Worm (Caenorhabditis elegans) whole organism, early embryonic: Measurements from ENCODE around the gene idpc-4.

Source experiments
- B0310.2 ChIP-seq: sonication (generic microtip); optimal IDR thresholded peaks from 2 replicates; lab custom pipeline; 2016; ENCODE audit warnings: mild to moderate bottlenecking, missing genetic modification characterization, missing compliant biosample characterization
- F13C5.2 ChIP-seq: sonication (generic microtip); optimal IDR thresholded peaks from 2 replicates; lab custom pipeline; 2017; ENCODE audit warnings: mild to moderate bottlenecking, missing genetic modification characterization, inconsistent platforms, missing compliant biosample characterization
- aly-1 ChIP-seq: sonication (generic microtip); optimal IDR thresholded peaks from 2 replicates; lab custom pipeline; 2016; ENCODE audit warnings: missing genetic modification characterization, missing compliant biosample characterization
- ama-1 ChIP-seq: fragments of 150-350 bp; optimal IDR thresholded peaks from 2 replicates; lab custom pipeline; 2014
- ceh-13 ChIP-seq: fragments of 200-800 bp; sonication (Bioruptor generic); optimal IDR thresholded peaks from 2 replicates; lab custom pipeline; 2018; ENCODE audit warnings: mild to moderate bottlenecking, missing genetic modification characterization, missing compliant biosample characterization
- ceh-36 ChIP-seq: sonication (generic microtip); optimal IDR thresholded peaks from 2 replicates; lab custom pipeline; 2016; ENCODE audit warnings: missing genetic modification characterization, inconsistent platforms, missing compliant biosample characterization
- ets-7 ChIP-seq: sonication (generic microtip); optimal IDR thresholded peaks from 2 replicates; lab custom pipeline; 2016; ENCODE audit warnings: missing genotype, missing genetic modification characterization, missing compliant biosample characterization
- flt-1 ChIP-seq: fragments of 200-800 bp; sonication (Bioruptor generic); IDR thresholded peaks from 2 replicates; pipeline ENCODE4 v1.3.6; 2022; ENCODE audit warnings: missing genetic modification characterization, missing compliant biosample characterization
- hmbx-1 ChIP-seq: sonication (generic microtip); optimal IDR thresholded peaks from 2 replicates; lab custom pipeline; 2016; ENCODE audit warnings: mild to moderate bottlenecking, missing genetic modification characterization, missing compliant biosample characterization
- hmg-4 ChIP-seq: fragments of 200-800 bp; sonication (Bioruptor generic); optimal IDR thresholded peaks from 2 replicates; lab custom pipeline; 2018; ENCODE audit warnings: mild to moderate bottlenecking, missing genetic modification characterization, missing compliant biosample characterization
- hnd-1 ChIP-seq: sonication (generic microtip); optimal IDR thresholded peaks from 2 replicates; lab custom pipeline; 2016; ENCODE audit warnings: missing genetic modification characterization, missing compliant biosample characterization
- pes-1 ChIP-seq: fragments of 200-800 bp; sonication (Bioruptor generic); IDR thresholded peaks from 2 replicates; pipeline ENCODE4 v1.3.6; 2022; ENCODE audit warnings: missing genetic modification reagents, missing genetic modification characterization, missing compliant biosample characterization
- scrt-1 ChIP-seq: fragments of 200-800 bp; sonication (Bioruptor generic); IDR thresholded peaks from 2 replicates; pipeline ENCODE4 v1.3.6; 2022; ENCODE audit warnings: missing genetic modification characterization, missing compliant biosample characterization
- sea-1 ChIP-seq: fragments of 200-800 bp; sonication (Bioruptor generic); conservative IDR thresholded peaks from 2 replicates; pipeline ENCODE4 v1.3.6; 2022; ENCODE audit warnings: missing genetic modification characterization, missing compliant biosample characterization
- tbx-11 ChIP-seq: fragments of 200-800 bp; sonication (Bioruptor generic); IDR thresholded peaks from 2 replicates; pipeline ENCODE4 v1.3.6; 2022; ENCODE audit warnings: missing genetic modification characterization, missing compliant biosample characterization
- tbx-37 ChIP-seq: fragments of 200-800 bp; sonication (Bioruptor generic); conservative IDR thresholded peaks from 2 replicates; pipeline ENCODE4 v1.3.6; 2022; ENCODE audit warnings: missing genetic modification reagents, missing genetic modification characterization, missing compliant biosample characterization
- tra-4 ChIP-seq: sonication (generic microtip); optimal IDR thresholded peaks from 2 replicates; lab custom pipeline; 2017; ENCODE audit warnings: missing genetic modification characterization, missing compliant biosample characterization

idpc-4 gene

ce11 chrV:9654154-9654805 lies 29.1 kb downstream of the idpc-4 start, which contains the start of gene cyp-29A4:
Gene cyp-29A4, plus strand, starts transcription at chrV:9654755.
- TF ChIP-seq B0310.2 (tag; lab: Kevin White, UChicago) (no peak), F13C5.2 (no peak), ama-1 (lab: Kevin White, UChicago) (no peak)

ce11 chrV:9661514-9661913 lies 36.3 kb downstream of the idpc-4 start, which contains the start of gene pitr-4:
Gene pitr-4, minus strand, starts transcription at chrV:9661614.
- TF ChIP-seq tbx-11 (GFP tag; lab: Robert Waterston, UW) (no peak), hmbx-1 (tag; lab: Kevin White, UChicago) (no peak), ceh-13 (GFP tag; lab: Kevin White, UChicago) (no peak), ceh-36 (tag; lab: Kevin White, UChicago) (no peak), hnd-1 (tag; lab: Kevin White, UChicago) (no peak), flt-1 (GFP tag; lab: Robert Waterston, UW) (no peak), B0310.2 (tag; lab: Kevin White, UChicago) (no peak), sea-1 (GFP tag; lab: Robert Waterston, UW) (no peak), hmg-4 (no peak), ets-7 (tag; lab: Kevin White, UChicago) (no peak), ama-1 (lab: Kevin White, UChicago) (no peak)

ce11 chrV:9663948-9664347 lies 38.7 kb downstream of the idpc-4 start:
- TF ChIP-seq hmbx-1 (tag; lab: Kevin White, UChicago) (no peak), hnd-1 (tag; lab: Kevin White, UChicago) (no peak), aly-1 (tag; lab: Kevin White, UChicago) (no peak), F13C5.2 (no peak), sea-1 (GFP tag; lab: Robert Waterston, UW) (no peak), hmg-4 (no peak), tra-4 (no peak), pes-1 (GFP tag; lab: Robert Waterston, UW) (no peak), ceh-36 (tag; lab: Kevin White, UChicago) (no peak), scrt-1 (GFP tag; lab: Robert Waterston, UW) (no peak), B0310.2 (tag; lab: Kevin White, UChicago) (no peak), ets-7 (tag; lab: Kevin White, UChicago) (no peak), tbx-37 (GFP tag; lab: Robert Waterston, UW) (no peak), flt-1 (GFP tag; lab: Robert Waterston, UW) (no peak), ceh-13 (GFP tag; lab: Kevin White, UChicago) (no peak), ama-1 (lab: Kevin White, UChicago) (no peak), tbx-11 (GFP tag; lab: Robert Waterston, UW) (no peak)

- TF ChIP-seq tbx-37 (GFP tag; lab: Robert Waterston, UW), result no peak
- no peak for TF ChIP-seq scrt-1 (GFP tag; lab: Robert Waterston, UW)
- no peak for TF ChIP-seq ceh-13 (GFP tag; lab: Kevin White, UChicago)
- no peak for TF ChIP-seq aly-1 (tag; lab: Kevin White, UChicago)
- no peak for TF ChIP-seq tra-4
- TF ChIP-seq B0310.2 (tag; lab: Kevin White, UChicago), result no peak
- TF ChIP-seq flt-1 (GFP tag; lab: Robert Waterston, UW), result no peak
- no peak for TF ChIP-seq ets-7 (tag; lab: Kevin White, UChicago)
- TF ChIP-seq hnd-1 (tag; lab: Kevin White, UChicago), result no peak
- no peak for TF ChIP-seq ceh-36 (tag; lab: Kevin White, UChicago)
- TF ChIP-seq pes-1 (GFP tag; lab: Robert Waterston, UW), result no peak
- TF ChIP-seq hmg-4, result no peak
- TF ChIP-seq F13C5.2, result no peak
- no peak for TF ChIP-seq hmbx-1 (tag; lab: Kevin White, UChicago)
- no peak for TF ChIP-seq ama-1 (lab: Kevin White, UChicago)
- no peak for TF ChIP-seq sea-1 (GFP tag; lab: Robert Waterston, UW)
Observed at ce11 chrV:9664620-9665019, 39.4 kb downstream of the idpc-4 start.

- no peak for TF ChIP-seq aly-1 (tag; lab: Kevin White, UChicago)
- TF ChIP-seq hnd-1 (tag; lab: Kevin White, UChicago), result no peak
- no peak for TF ChIP-seq ceh-13 (GFP tag; lab: Kevin White, UChicago)
- no peak for TF ChIP-seq ceh-36 (tag; lab: Kevin White, UChicago)
- TF ChIP-seq tra-4, result no peak
- TF ChIP-seq pes-1 (GFP tag; lab: Robert Waterston, UW), result no peak
- no peak for TF ChIP-seq sea-1 (GFP tag; lab: Robert Waterston, UW)
- no peak for TF ChIP-seq tbx-37 (GFP tag; lab: Robert Waterston, UW)
- no peak for TF ChIP-seq hmbx-1 (tag; lab: Kevin White, UChicago)
- no peak for TF ChIP-seq ets-7 (tag; lab: Kevin White, UChicago)
- TF ChIP-seq flt-1 (GFP tag; lab: Robert Waterston, UW), result no peak
- TF ChIP-seq scrt-1 (GFP tag; lab: Robert Waterston, UW), result no peak
- no peak for TF ChIP-seq B0310.2 (tag; lab: Kevin White, UChicago)
- TF ChIP-seq F13C5.2, result no peak
- no peak for TF ChIP-seq tbx-11 (GFP tag; lab: Robert Waterston, UW)
- no peak for TF ChIP-seq hmg-4
- TF ChIP-seq ama-1 (lab: Kevin White, UChicago), result no peak
Observed at ce11 chrV:9666394-9666793, 41.2 kb downstream of the idpc-4 start, which contains the start of gene ZK287.1. Gene ZK287.1, plus strand, starts transcription at chrV:9666694.

- TF ChIP-seq tbx-37 (GFP tag; lab: Robert Waterston, UW), result no peak
- TF ChIP-seq sea-1 (GFP tag; lab: Robert Waterston, UW), result no peak
- TF ChIP-seq hmbx-1 (tag; lab: Kevin White, UChicago), result no peak
- TF ChIP-seq scrt-1 (GFP tag; lab: Robert Waterston, UW), result no peak
- no peak for TF ChIP-seq aly-1 (tag; lab: Kevin White, UChicago)
- TF ChIP-seq hnd-1 (tag; lab: Kevin White, UChicago), result no peak
- no peak for TF ChIP-seq F13C5.2
- TF ChIP-seq tra-4, result no peak
- no peak for TF ChIP-seq ceh-36 (tag; lab: Kevin White, UChicago)
- TF ChIP-seq flt-1 (GFP tag; lab: Robert Waterston, UW), result no peak
Observed at ce11 chrV:9672495-9672894, 47.3 kb downstream of the idpc-4 start.
